Worm (Caenorhabditis elegans) whole organism, L3 larva: ENCODE data around the gene F13H10.1.

Experiments used
- nhr-28 ChIP-seq: fragments of 150-350 bp; optimal IDR thresholded peaks from 2 replicates; lab custom pipeline; 2014; ENCODE audit warnings: missing biosample characterization, missing genetic modification characterization
- unc-39 ChIP-seq: sonication (generic microtip); optimal IDR thresholded peaks from 4 replicates; lab custom pipeline; 2017; ENCODE audit warnings: missing biosample characterization, missing genetic modification characterization

DNA sequence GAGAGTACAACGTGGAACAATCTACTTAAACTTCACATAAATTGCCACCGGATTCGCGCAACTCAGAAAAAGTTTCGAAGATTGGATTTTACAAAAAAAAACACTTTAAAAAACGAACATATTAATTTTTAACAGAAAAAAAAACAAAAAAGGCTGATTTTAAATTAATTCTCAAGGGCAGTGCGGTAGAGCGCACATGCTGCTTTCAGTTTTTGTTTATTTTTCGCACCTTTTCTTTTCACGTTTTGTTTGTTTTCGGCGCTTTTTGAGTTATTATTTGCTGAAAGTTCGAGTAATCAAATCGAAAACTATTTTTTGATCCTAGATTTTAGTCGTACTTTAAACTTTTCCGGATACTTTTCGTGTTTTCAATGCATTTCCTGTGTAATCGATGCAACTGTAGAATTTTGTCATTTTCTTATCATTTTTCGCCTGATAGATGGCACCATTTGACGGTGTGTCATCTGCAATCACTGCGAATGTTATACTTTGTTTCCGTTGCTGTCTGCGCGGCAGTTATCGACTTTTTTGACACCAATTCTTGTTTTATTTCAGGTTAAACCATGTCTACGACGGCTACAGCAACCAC, 15.7 kb downstream of the F13H10.1 start, which contains the start of gene F13H10.8:
- TF ChIP-seq nhr-28 (tag; lab: Kevin White, UChicago) (no peak), unc-39 (tag; lab: Kevin White, UChicago) (no peak)
